Fruit fly (Drosophila melanogaster): ENCODE data around the gene abd-A.
A peak's percentile ranks its signal among the peaks of the same experiment; 100 is the strongest.

abd-A gene

dm6 chr3R:16800994-16801393, 28.9 kb downstream of the abd-A start (continued):
- TF ChIP-seq Ptx1 (GFP tag; IDR thresholded peaks at IDR 0.05): peak; percentile 38; the same call in 1 of the 2 replicates
- no peak for TF ChIP-seq yki (optimal IDR thresholded peaks at IDR 0.05)
- no peak for TF ChIP-seq CG31365 (tag; optimal IDR thresholded peaks at IDR 0.05)
- TF ChIP-seq nmo (GFP tag; optimal IDR thresholded peaks at IDR 0.05): peak; percentile 50
- TF ChIP-seq CG5245 (GFP tag; optimal IDR thresholded peaks at IDR 0.05): no peak
- TF ChIP-seq ab (GFP tag; optimal IDR thresholded peaks at IDR 0.05): no peak
- no peak for TF ChIP-seq CG14860 (GFP tag; IDR thresholded peaks at IDR 0.05; ENCODE audit: partially characterized antibody)
- no peak for TF ChIP-seq jumu (GFP tag; optimal IDR thresholded peaks at IDR 0.05)
- no peak for TF ChIP-seq Tbp (GFP tag; optimal IDR thresholded peaks at IDR 0.05)
- TF ChIP-seq CG11456 (GFP tag; IDR thresholded peaks at IDR 0.05): no peak
- no peak for TF ChIP-seq wdn (GFP tag; IDR thresholded peaks at IDR 0.05)
- no peak for TF ChIP-seq CG10462 (GFP tag; optimal IDR thresholded peaks at IDR 0.05)
- 0 out of 2 replicates have a peak, but pooled peaks have one; percentile 26 for TF ChIP-seq peb (GFP tag; IDR thresholded peaks at IDR 0.05)
- TF ChIP-seq CTCF (GFP tag; optimal IDR thresholded peaks at IDR 0.05): no peak
- no peak for TF ChIP-seq HLH54F (GFP tag; optimal IDR thresholded peaks at IDR 0.05)
- no peak for TF ChIP-seq CG8944 (GFP tag; optimal IDR thresholded peaks at IDR 0.05)
- TF ChIP-seq Atf3 (GFP tag; optimal IDR thresholded peaks at IDR 0.05): no peak
- no peak for TF ChIP-seq B-H1 (GFP tag; IDR thresholded peaks at IDR 0.05)
- TF ChIP-seq CG1832 (GFP tag; optimal IDR thresholded peaks at IDR 0.05): no peak
- TF ChIP-seq cato (GFP tag; optimal IDR thresholded peaks at IDR 0.05; ENCODE audit: borderline replicate concordance): no peak
- TF ChIP-seq tin (GFP tag; optimal IDR thresholded peaks at IDR 0.05): peak; percentile 16
- TF ChIP-seq CG15073 (GFP tag; optimal IDR thresholded peaks at IDR 0.05): no peak
- no peak for TF ChIP-seq Usf (GFP tag; optimal IDR thresholded peaks at IDR 0.05)
- no peak for TF ChIP-seq CG8281 (tag; optimal IDR thresholded peaks at IDR 0.05)
- no peak for TF ChIP-seq CG31388 (GFP tag; optimal IDR thresholded peaks at IDR 0.05)
- no peak for TF ChIP-seq eyg (GFP tag; optimal IDR thresholded peaks at IDR 0.05)
- no peak for TF ChIP-seq Nf-YC (tag; optimal IDR thresholded peaks at IDR 0.05)
- TF ChIP-seq CG16813 (GFP tag; IDR thresholded peaks at IDR 0.05; ENCODE audit: partially characterized antibody): no peak
- TF ChIP-seq Vsx1 (GFP tag; optimal IDR thresholded peaks at IDR 0.05): no peak
- no peak for TF ChIP-seq CG30431 (GFP tag; optimal IDR thresholded peaks at IDR 0.05)
- TF ChIP-seq Taf1 (GFP tag; IDR thresholded peaks at IDR 0.05): no peak
- TF ChIP-seq CG6791 (GFP tag; IDR thresholded peaks at IDR 0.05; ENCODE audit: partially characterized antibody): no peak
- no peak for TF ChIP-seq dan (GFP tag; IDR thresholded peaks at IDR 0.05)
- TF ChIP-seq bigmax (GFP tag; optimal IDR thresholded peaks at IDR 0.05): no peak
- no peak for TF ChIP-seq slp2 (GFP tag; optimal IDR thresholded peaks at IDR 0.05)
- no peak for TF ChIP-seq lbe (GFP tag; optimal IDR thresholded peaks at IDR 0.05)
- no peak for TF ChIP-seq CG9876 (GFP tag; optimal IDR thresholded peaks at IDR 0.05)
- no peak for TF ChIP-seq NfI (GFP tag; optimal IDR thresholded peaks at IDR 0.05)
- peak; percentile 39; the same call in 1 of the 3 replicates for TF ChIP-seq croc (GFP tag; conservative IDR thresholded peaks at IDR 0.05)
- TF ChIP-seq oc (tag; optimal IDR thresholded peaks at IDR 0.05): no peak
- no peak for TF ChIP-seq usp (GFP tag; optimal IDR thresholded peaks at IDR 0.05)
- TF ChIP-seq hth (optimal IDR thresholded peaks at IDR 0.05): no peak
- TF ChIP-seq CG18476 (GFP tag; optimal IDR thresholded peaks at IDR 0.05): no peak
- no peak for TF ChIP-seq CG16779 (GFP tag; IDR thresholded peaks at IDR 0.05)
- TF ChIP-seq BtbVII (GFP tag; optimal IDR thresholded peaks at IDR 0.05): no peak
- TF ChIP-seq dmrt11E (tag; optimal IDR thresholded peaks at IDR 0.05): peak; percentile 75
- TF ChIP-seq Fer1 (GFP tag; optimal IDR thresholded peaks at IDR 0.05): no peak
- no peak for TF ChIP-seq CG12769 (tag; optimal IDR thresholded peaks at IDR 0.05)
- TF ChIP-seq crp (GFP tag; optimal IDR thresholded peaks at IDR 0.05): no peak
- TF ChIP-seq tio (GFP tag; optimal IDR thresholded peaks at IDR 0.05): no peak
- no peak for TF ChIP-seq sima (GFP tag; optimal IDR thresholded peaks at IDR 0.05)
- TF ChIP-seq ci (GFP tag; IDR thresholded peaks at IDR 0.05): 0 out of 3 replicates have a peak, but pooled peaks have one; percentile 6
- TF ChIP-seq CG17328 (GFP tag; IDR thresholded peaks at IDR 0.05): peak; percentile 22; the same call in 1 of the 2 replicates
